Fruit fly (Drosophila melanogaster) whole organism, embryonic: ENCODE data around the gene CG12112.

Experiments used
- Ada2b ChIP-seq: fragments of 200-800 bp; sonication (Bioruptor generic); IDR thresholded peaks from 2 replicates; pipeline ENCODE4 v1.3.6; 2022; ENCODE audit warnings: missing biosample characterization, missing genetic modification characterization
- Atf6 ChIP-seq: fragments of 200-800 bp; sonication (Bioruptor generic); IDR thresholded peaks from 2 replicates; pipeline ENCODE4 v1.3.6; 2022; ENCODE audit warnings: missing biosample characterization, missing genetic modification characterization
- B-H2 ChIP-seq: fragments of 200-800 bp; sonication (Bioruptor generic); optimal IDR thresholded peaks from 2 replicates; lab custom pipeline; 2018; ENCODE audit warnings: missing biosample characterization, mild to moderate bottlenecking, missing genetic modification characterization
- Bteb2 ChIP-seq: fragments of 200-800 bp; sonication (Bioruptor generic); optimal IDR thresholded peaks from 2 replicates; lab custom pipeline; 2016; ENCODE audit warnings: missing biosample characterization, missing genetic modification characterization
- CG12155 ChIP-seq: fragments of 200-800 bp; sonication (Bioruptor generic); optimal IDR thresholded peaks from 3 replicates; lab custom pipeline; 2016; ENCODE audit warnings: missing biosample characterization, missing genetic modification characterization
- CG13296 ChIP-seq: fragments of 200-800 bp; sonication (Bioruptor generic); optimal IDR thresholded peaks from 3 replicates; lab custom pipeline; 2018; ENCODE audit warnings: missing biosample characterization, mild to moderate bottlenecking, missing genetic modification characterization
- CG14860 ChIP-seq: fragments of 200-800 bp; sonication (Bioruptor generic); IDR thresholded peaks from 3 replicates; pipeline ENCODE4 v1.3.6; 2022; ENCODE audit warnings: missing biosample characterization, missing genetic modification characterization; ENCODE audit not compliant: partially characterized antibody
- CG17186 ChIP-seq: fragments of 200-800 bp; sonication (Bioruptor generic); optimal IDR thresholded peaks from 3 replicates; lab custom pipeline; 2017; ENCODE audit warnings: missing biosample characterization, missing genetic modification reagents, missing genetic modification characterization
- CG17328 ChIP-seq: fragments of 200-800 bp; sonication (Bioruptor generic); IDR thresholded peaks from 2 replicates; pipeline ENCODE4 v1.3.6; 2022; ENCODE audit warnings: missing biosample characterization, missing genetic modification characterization
- CG17385 ChIP-seq: fragments of 200-800 bp; sonication (Bioruptor generic); optimal IDR thresholded peaks from 3 replicates; lab custom pipeline; 2018; ENCODE audit warnings: missing biosample characterization, mild to moderate bottlenecking, missing genetic modification characterization
- CG17912 ChIP-seq: fragments of 200-800 bp; sonication (Bioruptor generic); optimal IDR thresholded peaks from 2 replicates; lab custom pipeline; 2018; ENCODE audit warnings: missing biosample characterization, mild to moderate bottlenecking, missing genetic modification characterization
- CG2116 ChIP-seq: fragments of 200-800 bp; sonication (Bioruptor generic); optimal IDR thresholded peaks from 3 replicates; lab custom pipeline; 2018; ENCODE audit warnings: missing biosample characterization, mild to moderate bottlenecking, missing genetic modification characterization
- CG2678 ChIP-seq: fragments of 200-800 bp; sonication (Bioruptor generic); optimal IDR thresholded peaks from 3 replicates; lab custom pipeline; 2019; ENCODE audit warnings: missing biosample characterization, mild to moderate bottlenecking, missing genetic modification characterization, moderate library complexity
- CG30403 ChIP-seq: fragments of 200-800 bp; sonication (Bioruptor generic); optimal IDR thresholded peaks from 3 replicates; lab custom pipeline; 2016; ENCODE audit warnings: missing biosample characterization, missing genetic modification characterization
- CG31441 ChIP-seq: fragments of 200-800 bp; sonication (Bioruptor generic); IDR thresholded peaks from 2 replicates; pipeline ENCODE4 v1.3.6; 2022; ENCODE audit warnings: missing biosample characterization, missing genetic modification characterization
- CG3995 ChIP-seq: fragments of 200-800 bp; sonication (Bioruptor generic); optimal IDR thresholded peaks from 3 replicates; lab custom pipeline; 2016; ENCODE audit warnings: missing biosample characterization, missing genetic modification characterization
- CG4820 ChIP-seq: fragments of 200-800 bp; sonication (Bioruptor generic); optimal IDR thresholded peaks from 3 replicates; lab custom pipeline; 2016; ENCODE audit warnings: missing biosample characterization, missing genetic modification characterization
- CG5180 ChIP-seq: fragments of 200-800 bp; sonication (Bioruptor generic); optimal IDR thresholded peaks from 3 replicates; lab custom pipeline; 2017; ENCODE audit warnings: missing biosample characterization, missing genetic modification characterization, mild to moderate bottlenecking, moderate library complexity, missing genetic modification reagents
- CG6272 ChIP-seq: fragments of 200-800 bp; sonication (Bioruptor generic); IDR thresholded peaks from 2 replicates; pipeline ENCODE4 v1.3.6; 2022; ENCODE audit warnings: missing biosample characterization, missing genetic modification characterization
- CG6765 ChIP-seq: fragments of 200-800 bp; sonication (Bioruptor generic); optimal IDR thresholded peaks from 3 replicates; lab custom pipeline; 2017; ENCODE audit warnings: missing biosample characterization, mild to moderate bottlenecking, missing genetic modification characterization
- CG7372 ChIP-seq: fragments of 200-800 bp; sonication (Bioruptor generic); IDR thresholded peaks from 2 replicates; pipeline ENCODE4 v1.3.6; 2022; ENCODE audit warnings: missing biosample characterization, missing genetic modification characterization
- CG9215 ChIP-seq: fragments of 200-800 bp; sonication (Bioruptor generic); IDR thresholded peaks from 2 replicates; pipeline ENCODE4 v1.3.6; 2022; ENCODE audit warnings: missing biosample characterization, missing genetic modification characterization
- Camta ChIP-seq: fragments of 200-800 bp; sonication (Bioruptor generic); optimal IDR thresholded peaks from 2 replicates; lab custom pipeline; 2016; ENCODE audit warnings: missing biosample characterization, missing genetic modification characterization
- Chrac-16 ChIP-seq: fragments of 200-800 bp; sonication (Bioruptor generic); optimal IDR thresholded peaks from 3 replicates; lab custom pipeline; 2016; ENCODE audit warnings: missing biosample characterization, missing genetic modification characterization
- D19B ChIP-seq: fragments of 200-800 bp; sonication (Bioruptor generic); optimal IDR thresholded peaks from 2 replicates; lab custom pipeline; 2017; ENCODE audit warnings: missing biosample characterization, mild to moderate bottlenecking, missing genetic modification characterization
- Doc3 ChIP-seq: fragments of 200-800 bp; sonication (Bioruptor generic); IDR thresholded peaks from 3 replicates; pipeline ENCODE4 v1.3.6; 2022; ENCODE audit warnings: missing biosample characterization, missing genetic modification characterization; ENCODE audit not compliant: partially characterized antibody
- Dp ChIP-seq: fragments of 200-800 bp; sonication (Bioruptor generic); optimal IDR thresholded peaks from 2 replicates; lab custom pipeline; 2018; ENCODE audit warnings: missing biosample characterization, mild to moderate bottlenecking, missing genetic modification characterization, moderate library complexity
- Drgx ChIP-seq: fragments of 200-800 bp; sonication (Bioruptor generic); IDR thresholded peaks from 2 replicates; pipeline ENCODE4 v1.3.6; 2022; ENCODE audit warnings: missing biosample characterization, missing genetic modification characterization
- Fer1 ChIP-seq: fragments of 200-800 bp; sonication (Bioruptor generic); optimal IDR thresholded peaks from 2 replicates; lab custom pipeline; 2017; ENCODE audit warnings: missing biosample characterization, mild to moderate bottlenecking, missing genetic modification characterization
- H2.0 ChIP-seq: fragments of 200-800 bp; sonication (Bioruptor generic); IDR thresholded peaks from 2 replicates; pipeline ENCODE4 v1.3.6; 2022; ENCODE audit warnings: missing biosample characterization, missing genetic modification characterization
- HmgZ ChIP-seq: fragments of 200-800 bp; sonication (Bioruptor generic); optimal IDR thresholded peaks from 2 replicates; lab custom pipeline; 2018; ENCODE audit warnings: missing biosample characterization, mild to moderate bottlenecking, missing genetic modification characterization
- Hmx ChIP-seq: fragments of 200-800 bp; sonication (Bioruptor generic); optimal IDR thresholded peaks from 2 replicates; lab custom pipeline; 2016; ENCODE audit warnings: missing biosample characterization, missing genetic modification characterization
- Xrp1 ChIP-seq: fragments of 200-800 bp; sonication (Bioruptor generic); IDR thresholded peaks from 2 replicates; pipeline ENCODE4 v1.3.6; 2022; ENCODE audit warnings: missing biosample characterization, missing genetic modification characterization
- bigmax ChIP-seq: fragments of 200-800 bp; sonication (Bioruptor generic); optimal IDR thresholded peaks from 2 replicates; lab custom pipeline; 2018; ENCODE audit warnings: missing biosample characterization, mild to moderate bottlenecking, missing genetic modification characterization
- ewg ChIP-seq: fragments of 200-800 bp; sonication (Bioruptor generic); optimal IDR thresholded peaks from 3 replicates; lab custom pipeline; 2017; ENCODE audit warnings: mild to moderate bottlenecking, missing biosample characterization, missing genetic modification reagents, missing genetic modification characterization
- fd96Cb ChIP-seq: fragments of 200-800 bp; sonication (Bioruptor generic); optimal IDR thresholded peaks from 2 replicates; lab custom pipeline; 2018; ENCODE audit warnings: missing biosample characterization, mild to moderate bottlenecking, missing genetic modification characterization, moderate library complexity
- fu2 ChIP-seq: fragments of 200-800 bp; sonication (Bioruptor generic); optimal IDR thresholded peaks from 2 replicates; lab custom pipeline; 2016; ENCODE audit warnings: missing biosample characterization, missing genetic modification characterization
- gsb ChIP-seq: fragments of 200-800 bp; sonication (Bioruptor generic); IDR thresholded peaks from 2 replicates; pipeline ENCODE4 v1.3.6; 2022; ENCODE audit warnings: missing biosample characterization, missing genetic modification characterization
- kay ChIP-seq: fragments of 200-800 bp; sonication (Bioruptor generic); optimal IDR thresholded peaks from 2 replicates; lab custom pipeline; 2016; ENCODE audit warnings: missing biosample characterization, missing genetic modification characterization
- lab ChIP-seq: fragments of 200-800 bp; sonication (Bioruptor generic); optimal IDR thresholded peaks from 3 replicates; lab custom pipeline; 2017; ENCODE audit warnings: missing biosample characterization, missing genetic modification characterization, mild to moderate bottlenecking, moderate library complexity, missing genetic modification reagents
- lilli ChIP-seq: fragments of 200-800 bp; sonication (Bioruptor generic); optimal IDR thresholded peaks from 3 replicates; lab custom pipeline; 2016; ENCODE audit warnings: missing biosample characterization, missing genetic modification characterization
- sens ChIP-seq: fragments of 200-800 bp; sonication (Bioruptor generic); peaks from one replicate; lab custom pipeline; 2016; ENCODE audit warnings: missing biosample characterization, missing genetic modification characterization
- sisA ChIP-seq: fragments of 200-800 bp; sonication (Bioruptor generic); IDR thresholded peaks from 2 replicates; pipeline ENCODE4 v1.3.6; 2022; ENCODE audit warnings: missing biosample characterization, missing genetic modification characterization
- so ChIP-seq: fragments of 200-800 bp; sonication (Bioruptor generic); IDR thresholded peaks from 3 replicates; pipeline ENCODE4 v1.3.6; 2022; ENCODE audit warnings: missing biosample characterization, missing genetic modification characterization
- sqz ChIP-seq: fragments of 200-800 bp; sonication (Bioruptor generic); optimal IDR thresholded peaks from 3 replicates; lab custom pipeline; 2018; ENCODE audit warnings: missing biosample characterization, mild to moderate bottlenecking, missing genetic modification characterization
- tio ChIP-seq: fragments of 200-800 bp; sonication (Bioruptor generic); optimal IDR thresholded peaks from 2 replicates; lab custom pipeline; 2017; ENCODE audit warnings: missing biosample characterization, missing genetic modification characterization, inconsistent platforms
- tna ChIP-seq: fragments of 200-800 bp; sonication (Bioruptor generic); IDR thresholded peaks from 2 replicates; pipeline ENCODE4 v1.3.6; 2022; ENCODE audit warnings: missing biosample characterization, missing genetic modification characterization; ENCODE audit not compliant: partially characterized antibody
- trh ChIP-seq: fragments of 200-800 bp; sonication (Bioruptor generic); optimal IDR thresholded peaks from 2 replicates; lab custom pipeline; 2016; ENCODE audit warnings: missing biosample characterization, missing genetic modification characterization
- tx ChIP-seq: fragments of 200-800 bp; sonication (Bioruptor generic); optimal IDR thresholded peaks from 2 replicates; lab custom pipeline; 2016; ENCODE audit warnings: missing biosample characterization, missing genetic modification characterization
- usp ChIP-seq: fragments of >200 bp; optimal IDR thresholded peaks from 2 replicates; lab custom pipeline; 2017; ENCODE audit warnings: missing biosample characterization, missing genetic modification characterization
- wdn ChIP-seq: fragments of 200-800 bp; sonication (Bioruptor generic); IDR thresholded peaks from 2 replicates; pipeline ENCODE4 v1.3.6; 2022; ENCODE audit warnings: missing biosample characterization, missing genetic modification characterization

Gene CG12112

DNA sequence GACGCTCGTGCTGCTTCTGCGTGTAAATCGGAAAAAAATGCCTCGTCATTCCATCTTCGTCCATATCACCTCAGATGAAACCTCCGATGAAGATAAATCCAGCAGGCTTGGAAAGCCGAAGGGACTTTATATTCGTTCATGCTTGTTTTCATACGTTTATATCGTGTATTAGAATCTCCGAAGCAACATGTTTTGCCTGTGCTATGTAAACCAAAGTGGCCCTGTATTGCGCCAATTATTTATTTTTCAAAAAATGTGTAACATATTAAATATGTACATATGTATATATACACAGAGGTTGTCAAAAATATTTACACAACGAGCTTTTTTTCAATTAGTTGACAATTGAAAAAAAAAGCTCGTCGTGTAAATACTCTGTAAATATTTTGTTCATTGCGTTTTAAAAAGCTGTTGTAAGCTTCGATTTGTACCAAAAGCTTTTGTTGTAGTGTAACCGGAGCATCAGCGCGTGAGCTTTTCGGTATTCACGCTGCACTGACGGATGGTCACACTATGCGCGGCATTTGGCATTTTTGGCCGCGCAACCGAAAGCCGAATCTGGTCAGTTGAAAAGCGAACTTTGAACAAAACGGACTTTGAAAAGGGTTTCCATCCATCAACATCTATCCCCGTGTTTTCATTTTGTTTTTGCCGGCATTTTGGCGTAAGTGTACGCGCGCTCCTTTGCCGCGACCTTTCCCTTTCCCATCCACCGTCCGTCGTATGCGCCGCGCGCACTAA is 13.9 kb upstream of the CG12112 start, which contains the start of gene CG12065 (continued):
- TF ChIP-seq lab (GFP tag; lab: Kevin White, UChicago) (peak; percentile 45), trh (GFP tag; lab: Kevin White, UChicago) (no peak), Fer1 (peak; percentile 67), CG3995 (GFP tag; lab: Kevin White, UChicago) (no peak), so (GFP tag; lab: Robert Waterston, UW) (peak; percentile 29; the same call in 1 of the 3 replicates), H2.0 (no peak), CG17385 (GFP tag; lab: Kevin White, UChicago) (no peak), fd96Cb (tag; lab: Kevin White, UChicago) (peak; percentile 17), CG6272 (GFP tag; lab: Robert Waterston, UW) (no peak), sqz (GFP tag; lab: Kevin White, UChicago) (no peak), CG7372 (GFP tag; lab: Robert Waterston, UW) (no peak), CG17186 (no peak), Atf6 (GFP tag; lab: Robert Waterston, UW) (no peak), gsb (GFP tag; lab: Robert Waterston, UW) (no peak), CG2678 (peak; percentile 57), B-H2 (GFP tag; lab: Kevin White, UChicago) (peak; percentile 33), tna (GFP tag; lab: Robert Waterston, UW) (no peak), Doc3 (no peak), CG31441 (GFP tag; lab: Robert Waterston, UW) (peak; percentile 48; the same call in 1 of the 2 replicates), CG2116 (GFP tag; lab: Kevin White, UChicago) (peak; percentile 17), bigmax (GFP tag; lab: Kevin White, UChicago) (no peak), CG5180 (GFP tag; lab: Kevin White, UChicago) (peak; percentile 42), CG6765 (GFP tag; lab: Kevin White, UChicago) (no peak), D19B (no peak), CG13296 (peak; percentile 59), Bteb2 (no peak), CG4820 (no peak), tx (GFP tag; lab: Kevin White, UChicago) (no peak), sens (GFP tag; lab: Kevin White, UChicago) (no peak), Chrac-16 (GFP tag; lab: Kevin White, UChicago) (no peak), Dp (peak; percentile 88), CG17912 (GFP tag; lab: Kevin White, UChicago) (peak; percentile 78), sisA (GFP tag; lab: Robert Waterston, UW) (no peak), Camta (GFP tag; lab: Kevin White, UChicago) (no peak), Ada2b (peak; percentile 9; the same call in 1 of the 2 replicates), usp (GFP tag; lab: Kevin White, UChicago) (no peak), Xrp1 (GFP tag; lab: Robert Waterston, UW) (0 out of 2 replicates have a peak, but pooled peaks have one; percentile 6), CG30403 (GFP tag; lab: Kevin White, UChicago) (peak; percentile 13), CG9215 (no peak), lilli (no peak), HmgZ (tag; lab: Kevin White, UChicago) (peak; percentile 88), kay (no peak), CG14860 (GFP tag; lab: Robert Waterston, UW) (no peak), wdn (GFP tag; lab: Robert Waterston, UW) (no peak), Drgx (no peak), fu2 (GFP tag; lab: Kevin White, UChicago) (no peak), tio (GFP tag; lab: Kevin White, UChicago) (no peak), CG17328 (no peak), Hmx (GFP tag; lab: Kevin White, UChicago) (no peak), ewg (GFP tag; lab: Kevin White, UChicago) (no peak), CG12155 (GFP tag; lab: Kevin White, UChicago) (no peak)
